Worm (Caenorhabditis elegans): ENCODE measurements around the gene C04E6.5.

The C04E6.5 gene

DNA sequence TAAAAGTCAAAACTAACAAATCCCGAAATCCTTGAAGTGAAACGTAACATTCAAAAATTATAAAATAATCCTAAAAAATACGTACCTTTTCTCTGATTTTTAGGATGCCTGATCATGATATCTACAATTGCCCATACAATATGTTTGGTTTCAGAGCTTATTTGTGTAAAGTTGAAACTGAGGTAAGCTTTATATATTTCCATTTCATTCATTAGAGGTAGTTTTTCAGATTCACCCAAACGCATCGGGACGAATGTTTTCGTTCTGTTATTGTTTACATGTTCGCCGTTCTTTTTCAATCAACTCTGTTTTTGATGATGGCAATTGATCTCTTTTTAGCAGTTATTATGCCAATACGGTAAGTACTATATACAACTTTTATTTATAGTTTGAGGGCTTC lies 26.1 kb downstream of the C04E6.5 start:
- TF ChIP-seq mes-2 (tag; optimal IDR thresholded peaks at IDR 0.05; ENCODE audit: poor library complexity, severe bottlenecking) (no peak), set-16 (GFP tag; IDR thresholded peaks at IDR 0.05) (no peak), aha-1 (tag) (peak; percentile 50)

DNA sequence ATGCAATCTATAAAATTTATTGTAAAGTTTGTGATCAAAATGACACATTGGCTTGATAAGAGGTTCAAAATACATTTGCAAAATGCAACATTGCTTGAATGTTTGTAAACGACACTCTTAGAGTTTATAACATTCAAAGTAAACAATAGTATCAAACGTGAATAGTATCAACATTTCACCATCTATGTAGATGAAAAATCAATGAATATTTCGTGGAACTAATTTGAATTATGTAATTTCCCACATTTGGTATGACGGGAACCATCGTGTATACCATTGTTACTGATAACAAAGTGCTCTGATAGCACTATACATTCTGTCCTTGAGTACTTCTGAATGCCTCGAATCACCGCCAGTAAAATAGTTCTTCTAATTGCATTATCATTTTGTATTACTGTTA lies 28.7 kb downstream of the C04E6.5 start, which contains the start of gene galt-1:
Gene galt-1, plus strand, starts transcription at position 318 of the 400 bp plus-strand sequence.
- TF ChIP-seq zfp-2 (tag; optimal IDR thresholded peaks at IDR 0.05): no peak
- TF ChIP-seq nhr-77 (tag; optimal IDR thresholded peaks at IDR 0.05): peak; percentile 31
- no peak for TF ChIP-seq daf-16 (GFP tag; optimal IDR thresholded peaks at IDR 0.05)
- peak; percentile 63 for TF ChIP-seq daf-16 (tag; optimal IDR thresholded peaks at IDR 0.05)
- no peak for TF ChIP-seq hmg-1.1 (GFP tag; IDR thresholded peaks at IDR 0.05)
- peak; percentile 52 for TF ChIP-seq pqm-1 (tag; optimal IDR thresholded peaks at IDR 0.05)
- no peak for TF ChIP-seq aly-2 (tag; optimal IDR thresholded peaks at IDR 0.05)
- TF ChIP-seq nhr-28 (tag; optimal IDR thresholded peaks at IDR 0.05): peak; percentile 50
- TF ChIP-seq dve-1 (tag; optimal IDR thresholded peaks at IDR 0.05; ENCODE audit: insufficient read depth): peak; percentile 25

DNA sequence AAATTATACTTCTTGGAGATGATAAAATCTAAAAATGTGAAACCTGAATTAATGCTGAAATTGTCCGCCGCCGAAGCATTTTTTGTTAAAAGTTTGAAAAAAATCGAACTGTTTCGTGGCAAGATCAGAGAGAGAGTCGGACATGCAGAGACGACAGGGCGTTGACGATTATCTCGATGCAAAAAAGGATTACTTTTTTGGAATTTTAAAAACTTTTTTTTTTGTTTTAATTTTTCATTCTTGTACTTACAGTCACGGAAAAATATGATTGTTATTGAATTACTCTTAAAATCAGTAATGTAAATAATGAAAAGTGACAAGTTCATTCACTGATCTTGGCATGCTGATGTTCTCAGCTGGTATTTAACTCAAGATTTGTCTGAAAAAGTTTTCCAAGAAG lies 34.8 kb downstream of the C04E6.5 start, which contains the start of the genes M03F8.5 and M03F8.7:
Gene M03F8.5, minus strand, starts transcription at position 101 of the 400 bp plus-strand sequence.
Gene M03F8.7, plus strand, starts transcription at position 249 of the 400 bp plus-strand sequence.
- TF ChIP-seq nhr-42 (GFP tag; IDR thresholded peaks at IDR 0.05) (no peak), madf-5 (GFP tag; IDR thresholded peaks at IDR 0.05) (no peak), F26F4.8 (GFP tag; conservative IDR thresholded peaks at IDR 0.05) (no peak), nhr-28 (tag; optimal IDR thresholded peaks at IDR 0.05) (no peak), ama-1 (optimal IDR thresholded peaks at IDR 0.05) (no peak), tra-1 (GFP tag; IDR thresholded peaks at IDR 0.05) (no peak), Y5F2A.4 (GFP tag; optimal IDR thresholded peaks at IDR 0.05) (no peak), mxl-3 (GFP tag; optimal IDR thresholded peaks at IDR 0.05) (no peak), lin-39 (tag; optimal IDR thresholded peaks at IDR 0.05) (no peak)

DNA sequence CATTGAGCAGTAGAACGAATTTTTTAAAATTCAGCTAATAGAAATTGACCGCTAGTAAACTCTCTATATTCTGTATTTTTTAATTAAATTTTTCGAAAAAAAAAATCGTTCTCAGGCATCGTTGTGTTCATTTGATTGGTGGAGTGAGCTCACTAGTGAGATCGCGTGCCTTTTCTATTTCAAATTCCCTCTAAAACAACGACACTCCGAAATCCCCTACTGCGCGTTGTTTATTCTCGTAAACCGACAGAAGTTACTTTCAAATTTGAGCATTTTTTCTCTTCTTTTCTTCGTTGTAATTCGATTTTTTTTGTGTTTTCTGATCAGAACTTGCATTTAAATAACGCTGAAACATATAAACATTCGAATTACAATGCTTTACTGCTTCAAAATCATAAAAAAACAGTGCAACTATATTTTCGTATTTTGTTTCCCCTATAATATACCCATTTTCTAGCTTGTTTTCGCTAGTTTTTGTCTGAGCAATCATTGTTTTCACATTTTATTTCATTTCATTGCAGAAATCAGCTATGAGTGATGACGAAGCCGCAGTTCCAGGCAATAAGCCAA lies 37.7 kb downstream of the C04E6.5 start, which contains the start of gene syf-3:
Gene syf-3, plus strand, starts transcription at position 520 of the 570 bp plus-strand sequence.
- no peak for TF ChIP-seq nhr-41 (GFP tag; IDR thresholded peaks at IDR 0.05)
- peak; percentile 35 for TF ChIP-seq aha-1 (tag)
- peak; percentile 52 for TF ChIP-seq hlh-30 (tag; optimal IDR thresholded peaks at IDR 0.05; ENCODE audit: insufficient read depth)
- peak in 1 of 2 experiments; percentile 64 for TF ChIP-seq unc-62 (GFP tag; optimal IDR thresholded peaks at IDR 0.05 in 1 of 2)
- TF ChIP-seq unc-62 (tag; optimal IDR thresholded peaks at IDR 0.05): no peak
- TF ChIP-seq daf-8 (GFP tag; IDR thresholded peaks at IDR 0.05): no peak
- TF ChIP-seq dpl-1 (GFP tag; optimal IDR thresholded peaks at IDR 0.05): peak; percentile 98
- no peak for TF ChIP-seq spr-3 (GFP tag; optimal IDR thresholded peaks at IDR 0.05)
- peak; percentile 4 for TF ChIP-seq nhr-6 (tag; optimal IDR thresholded peaks at IDR 0.05)
- peak; percentile 22 for TF ChIP-seq ztf-7 (tag; optimal IDR thresholded peaks at IDR 0.05)
- TF ChIP-seq zfp-2 (tag; optimal IDR thresholded peaks at IDR 0.05): no peak
- TF ChIP-seq Y48G9A.11 (GFP tag; IDR thresholded peaks at IDR 0.05): peak; percentile 97
- peak; percentile 98 for TF ChIP-seq T20F7.1 (GFP tag; optimal IDR thresholded peaks at IDR 0.05)
- TF ChIP-seq mes-2 (tag; optimal IDR thresholded peaks at IDR 0.05; ENCODE audit: poor library complexity, severe bottlenecking): peak; percentile 69

DNA sequence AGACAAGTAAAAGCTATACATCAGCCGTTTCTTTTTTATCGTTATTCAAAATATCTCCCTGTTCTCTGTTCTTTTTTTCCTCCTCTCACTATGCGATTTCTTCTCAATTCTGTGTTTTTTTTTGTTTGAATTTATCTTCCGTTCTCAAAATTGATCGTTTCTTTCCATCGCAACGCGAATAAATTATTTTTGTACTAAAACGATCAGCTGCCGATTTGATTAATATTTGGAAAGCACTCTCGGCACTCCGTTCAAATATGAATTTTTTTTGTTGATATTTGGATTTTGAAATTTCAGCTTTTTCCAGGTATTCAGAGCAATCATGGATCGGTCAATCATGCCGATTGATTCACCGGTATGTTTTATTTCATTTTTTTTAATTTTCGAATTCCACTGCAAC lies 41.2 kb downstream of the C04E6.5 start, which contains the start of gene pst-1:
Gene pst-1, plus strand, starts transcription at position 301 of the 400 bp plus-strand sequence.
- no peak for TF ChIP-seq lin-1 (GFP tag; IDR thresholded peaks at IDR 0.05)
- TF ChIP-seq nhr-42 (GFP tag; IDR thresholded peaks at IDR 0.05): no peak
- no peak for TF ChIP-seq nhr-48 (tag; optimal IDR thresholded peaks at IDR 0.05)
- TF ChIP-seq mep-1 (tag; optimal IDR thresholded peaks at IDR 0.05): no peak
- no peak for TF ChIP-seq duxl-1 (tag; optimal IDR thresholded peaks at IDR 0.05; ENCODE audit: poor library complexity)
- TF ChIP-seq Y75B8A.6 (GFP tag; IDR thresholded peaks at IDR 0.05): no peak
- no peak for TF ChIP-seq egl-27 (tag; optimal IDR thresholded peaks at IDR 0.05)
- TF ChIP-seq madf-9 (GFP tag; conservative IDR thresholded peaks at IDR 0.05): no peak

Measured in whole organism, L4 larva.